Worm (Caenorhabditis elegans) whole organism, late embryonic: Measurements from ENCODE around the gene zig-4.

Source experiments
- ceh-30 ChIP-seq: fragments of 150-350 bp; optimal IDR thresholded peaks from 2 replicates; lab custom pipeline; 2014; ENCODE audit warnings: missing biosample characterization, missing genetic modification characterization
- ceh-6 ChIP-seq: fragments of 200-800 bp; sonication (Bioruptor generic); optimal IDR thresholded peaks from 2 replicates; lab custom pipeline; 2018; ENCODE audit warnings: mild to moderate bottlenecking, missing genetic modification characterization, missing compliant biosample characterization
- madf-2 ChIP-seq: sonication (generic microtip); optimal IDR thresholded peaks from 2 replicates; lab custom pipeline; 2017; ENCODE audit warnings: missing genetic modification characterization, missing compliant biosample characterization
- pha-4 ChIP-seq: fragments of 150-350 bp; optimal IDR thresholded peaks from 2 replicates; lab custom pipeline; 2018; ENCODE audit warnings: missing biosample characterization, missing genetic modification reagents, missing genetic modification characterization
- sox-2 ChIP-seq: fragments of 200-800 bp; sonication (Bioruptor generic); IDR thresholded peaks from 2 replicates; pipeline ENCODE4 v1.3.6; 2022; ENCODE audit warnings: missing genetic modification reagents, missing genetic modification characterization, missing compliant biosample characterization
- unc-42 ChIP-seq: sonication (generic microtip); optimal IDR thresholded peaks from 2 replicates; lab custom pipeline; 2016; ENCODE audit warnings: missing genotype, missing genetic modification characterization, missing compliant biosample characterization

ce11 chrX:7956449-7956848, 31.2 kb downstream of the zig-4 start:
- TF ChIP-seq madf-2 (tag; lab: Kevin White, UChicago) (no peak), unc-42 (tag; lab: Kevin White, UChicago) (no peak), pha-4 (no peak), sox-2 (GFP tag; lab: Robert Waterston, UW) (no peak), ceh-30 (no peak), ceh-6 (GFP tag; lab: Kevin White, UChicago) (no peak)
